Worm (Caenorhabditis elegans): ENCODE data around the gene EGAP1.1.

The EGAP1.1 gene

DNA sequence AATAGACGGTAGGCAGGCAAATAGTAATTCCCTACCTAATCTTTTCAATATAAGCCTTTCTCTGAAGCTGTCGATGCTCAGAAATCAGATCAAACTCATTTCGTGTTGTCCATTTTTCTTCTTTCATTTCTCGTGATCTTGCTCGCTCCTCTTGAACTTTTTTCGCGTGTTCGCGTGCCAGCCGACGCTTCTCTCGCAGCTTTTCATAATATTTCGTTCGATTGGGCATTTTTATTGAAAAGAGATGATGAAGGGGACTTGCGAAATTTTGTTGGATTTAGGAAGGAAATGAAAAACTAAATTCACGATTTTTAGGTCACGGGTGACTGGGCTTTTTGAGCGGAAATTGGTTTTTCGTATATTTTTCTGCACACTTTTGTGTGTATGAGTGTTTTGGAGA lies at the start of gene EGAP1.1:
EGAP1.1 (minus strand) TSS at position 229 of the 400 bp plus-strand sequence.
- no peak for TF ChIP-seq pax-1 (tag; optimal IDR thresholded peaks at IDR 0.05)

DNA sequence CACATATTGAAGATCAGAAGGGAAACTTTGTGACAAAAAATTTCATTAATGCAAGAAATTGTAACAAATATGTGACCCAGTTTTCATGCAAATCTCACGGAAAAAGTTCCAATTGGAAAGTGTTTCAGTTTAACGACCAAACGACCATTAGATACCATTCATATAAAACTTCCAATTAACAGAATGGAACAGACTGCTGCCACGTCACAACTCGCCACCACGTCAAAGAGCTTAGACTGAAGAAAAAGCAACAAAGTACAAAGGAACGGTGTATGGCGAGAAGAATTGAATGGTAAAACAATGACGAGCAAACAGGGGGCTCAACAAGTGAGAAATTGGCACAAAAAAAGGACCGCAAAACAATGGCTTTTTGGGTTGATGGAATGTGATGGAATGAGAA lies 48.3 kb upstream of the EGAP1.1 start, which contains the start of gene T04C9.3:
T04C9.3 (plus strand) TSS at position 301 of the 400 bp plus-strand sequence.
- TF ChIP-seq ahr-1 (tag; optimal IDR thresholded peaks at IDR 0.05) = no peak

- no peak for TF ChIP-seq fax-1 (tag; optimal IDR thresholded peaks at IDR 0.05)
- no peak for TF ChIP-seq ref-2 (tag; optimal IDR thresholded peaks at IDR 0.05)
- peak; percentile 17 for TF ChIP-seq ceh-31 (tag; optimal IDR thresholded peaks at IDR 0.05)
- peak; percentile 48 for TF ChIP-seq hlh-30 (tag; optimal IDR thresholded peaks at IDR 0.05; ENCODE audit: insufficient read depth)
Observed at ce11 chrIII:5982753-5983390, 45.9 kb upstream of the EGAP1.1 start.

- no peak for TF ChIP-seq tbx-2 (tag; optimal IDR thresholded peaks at IDR 0.05)
- no peak for TF ChIP-seq npax-4 (tag; optimal IDR thresholded peaks at IDR 0.05)
- no peak for TF ChIP-seq pag-3 (tag; optimal IDR thresholded peaks at IDR 0.05; ENCODE audit: borderline replicate concordance)
- TF ChIP-seq gmeb-2 (tag; optimal IDR thresholded peaks at IDR 0.05) = no peak
- TF ChIP-seq elt-2 (tag; optimal IDR thresholded peaks at IDR 0.05) = no peak
- no peak for TF ChIP-seq ceh-9 (tag; optimal IDR thresholded peaks at IDR 0.05)
- no peak for TF ChIP-seq pha-2 (tag; optimal IDR thresholded peaks at IDR 0.05)
- TF ChIP-seq lin-11 (tag; optimal IDR thresholded peaks at IDR 0.05) = no peak
- no peak for TF ChIP-seq odd-2 (tag; optimal IDR thresholded peaks at IDR 0.05)
- no peak for TF ChIP-seq sox-2 (GFP tag; IDR thresholded peaks at IDR 0.05)
- TF ChIP-seq sox-4 (tag; optimal IDR thresholded peaks at IDR 0.05) = no peak
- no peak for TF ChIP-seq ceh-34 (tag; optimal IDR thresholded peaks at IDR 0.05)
- no peak for TF ChIP-seq hlh-8 (tag; optimal IDR thresholded peaks at IDR 0.05)
- TF ChIP-seq sdc-2 (tag; optimal IDR thresholded peaks at IDR 0.05) = no peak
- TF ChIP-seq lim-6 (tag; optimal IDR thresholded peaks at IDR 0.05) = no peak
- no peak for TF ChIP-seq fkh-10 (GFP tag; optimal IDR thresholded peaks at IDR 0.05)
- TF ChIP-seq hlh-30 (tag; optimal IDR thresholded peaks at IDR 0.05; ENCODE audit: insufficient read depth) = no peak
Observed at ce11 chrIII:5982026-5982425, 45.0 kb upstream of the EGAP1.1 start, which contains the start of gene frm-2. TSS of gene frm-2 (minus strand) at chrIII:5982126.

ce11 chrIII:5981407-5981806 lies 44.4 kb upstream of the EGAP1.1 start:
- no peak for TF ChIP-seq elt-4 (tag; optimal IDR thresholded peaks at IDR 0.05)
- no peak for TF ChIP-seq ceh-48 (tag; optimal IDR thresholded peaks at IDR 0.05)
- no peak for TF ChIP-seq ztf-16 (tag; optimal IDR thresholded peaks at IDR 0.05)
- no peak for TF ChIP-seq madf-2 (tag; optimal IDR thresholded peaks at IDR 0.05)
- TF ChIP-seq pqm-1 (tag; optimal IDR thresholded peaks at IDR 0.05) = no peak
- no peak for TF ChIP-seq C08G9.2 (tag; optimal IDR thresholded peaks at IDR 0.05)
- peak; percentile 94 for TF ChIP-seq elt-2 (tag; optimal IDR thresholded peaks at IDR 0.05)

DNA sequence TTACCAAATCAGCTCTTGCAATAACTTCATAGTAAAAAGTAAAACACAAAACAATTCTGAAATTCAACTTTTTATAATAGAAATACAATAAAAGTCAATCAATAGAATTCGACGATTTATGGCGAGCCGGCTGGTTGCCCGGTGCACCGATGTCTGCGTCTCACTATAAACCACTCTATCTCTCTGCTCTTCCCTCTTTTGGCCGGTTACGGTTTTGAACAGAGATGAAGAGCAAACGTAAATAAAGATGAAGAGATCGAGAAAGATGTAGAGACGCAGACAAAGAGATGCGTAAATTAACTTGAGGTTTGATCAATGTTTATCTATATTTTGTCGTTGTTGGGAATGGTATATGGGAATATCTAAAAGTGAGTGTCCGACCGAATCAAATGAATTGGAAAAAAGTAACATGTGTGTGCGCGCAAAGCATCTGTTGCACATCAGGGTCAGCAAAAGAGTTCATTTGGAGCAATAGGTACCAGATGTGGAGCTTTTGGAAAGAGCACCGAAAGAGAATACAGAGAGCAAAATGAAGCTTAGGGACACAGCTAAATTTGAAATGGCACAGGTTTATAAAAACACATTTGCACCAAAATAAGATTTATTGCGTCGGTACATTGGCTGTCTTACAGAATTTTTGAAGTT lies 43.4 kb upstream of the EGAP1.1 start:
- TF ChIP-seq hlh-8 (tag; optimal IDR thresholded peaks at IDR 0.05) (peak; percentile 85), pqm-1 (tag; optimal IDR thresholded peaks at IDR 0.05) (no peak), pax-1 (tag; optimal IDR thresholded peaks at IDR 0.05) (peak; percentile 82), dve-1 (tag; optimal IDR thresholded peaks at IDR 0.05) (no peak)

- no peak for TF ChIP-seq ahr-1 (tag; optimal IDR thresholded peaks at IDR 0.05)
- TF ChIP-seq ceh-14 (tag; optimal IDR thresholded peaks at IDR 0.05) = no peak
- no peak for TF ChIP-seq ceh-34 (tag; optimal IDR thresholded peaks at IDR 0.05)
- TF ChIP-seq nhr-232 (tag; optimal IDR thresholded peaks at IDR 0.05) = no peak
- no peak for TF ChIP-seq Y22D7AL.16 (tag; optimal IDR thresholded peaks at IDR 0.05)
- TF ChIP-seq ceh-24 (tag; optimal IDR thresholded peaks at IDR 0.05) = no peak
- TF ChIP-seq ceh-31 (tag; optimal IDR thresholded peaks at IDR 0.05) = no peak
- TF ChIP-seq sdc-2 (tag; optimal IDR thresholded peaks at IDR 0.05) = no peak
- no peak for TF ChIP-seq rnt-1 (tag; optimal IDR thresholded peaks at IDR 0.05)
- no peak for TF ChIP-seq fkh-10 (GFP tag; optimal IDR thresholded peaks at IDR 0.05)
- TF ChIP-seq hlh-8 (tag; optimal IDR thresholded peaks at IDR 0.05) = peak; percentile 64
- no peak for TF ChIP-seq pat-9 (tag; optimal IDR thresholded peaks at IDR 0.05)
- TF ChIP-seq lim-6 (tag; optimal IDR thresholded peaks at IDR 0.05) = no peak
- no peak for TF ChIP-seq elt-4 (tag; optimal IDR thresholded peaks at IDR 0.05)
- peak; percentile 1 for TF ChIP-seq ref-2 (tag; optimal IDR thresholded peaks at IDR 0.05)
Observed at ce11 chrIII:5976021-5976420, 39.0 kb upstream of the EGAP1.1 start.

Measured in whole organism, late embryonic.